Worm (Caenorhabditis elegans): ENCODE measurements around the gene mec-10.

The mec-10 gene

DNA sequence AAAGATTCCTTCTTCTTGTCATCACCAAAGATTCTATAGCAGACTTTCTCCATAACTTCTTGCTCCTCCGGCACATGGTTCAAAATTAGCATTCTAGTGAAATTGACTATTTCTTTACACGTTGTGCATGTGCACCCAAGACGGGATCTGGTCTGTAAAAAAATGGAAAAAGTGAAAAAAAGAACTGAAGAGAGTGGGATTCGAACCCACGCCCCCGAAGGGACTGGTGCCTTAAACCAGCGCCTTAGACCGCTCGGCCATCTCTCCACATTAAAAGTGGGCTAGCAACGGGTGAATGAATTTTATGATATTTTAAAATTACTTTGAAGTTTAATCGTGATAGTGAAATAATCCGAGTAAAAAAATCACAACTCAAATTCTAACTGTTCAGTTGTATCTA is 52.4 kb downstream of the mec-10 start:
- no peak for TF ChIP-seq ZK546.5 (tag; optimal IDR thresholded peaks at IDR 0.05)
- TF ChIP-seq nfya-1 (tag; optimal IDR thresholded peaks at IDR 0.05; ENCODE audit: insufficient read depth) = peak; percentile 9
- no peak for TF ChIP-seq unc-62 (GFP tag; optimal IDR thresholded peaks at IDR 0.05)

ce11 chrX:8416819-8417218 is 53.3 kb downstream of the mec-10 start, which contains the start of gene ced-8:
ced-8 (minus strand) TSS chrX:8416919.
- TF ChIP-seq skn-1 (tag; optimal IDR thresholded peaks at IDR 0.05) (no peak), nhr-43 (tag; optimal IDR thresholded peaks at IDR 0.05; ENCODE audit: poor library complexity, severe bottlenecking) (peak; percentile 35), nfya-1 (tag; optimal IDR thresholded peaks at IDR 0.05; ENCODE audit: insufficient read depth) (no peak)
